Worm (Caenorhabditis elegans): ENCODE data around the gene pdf-1.

DNA sequence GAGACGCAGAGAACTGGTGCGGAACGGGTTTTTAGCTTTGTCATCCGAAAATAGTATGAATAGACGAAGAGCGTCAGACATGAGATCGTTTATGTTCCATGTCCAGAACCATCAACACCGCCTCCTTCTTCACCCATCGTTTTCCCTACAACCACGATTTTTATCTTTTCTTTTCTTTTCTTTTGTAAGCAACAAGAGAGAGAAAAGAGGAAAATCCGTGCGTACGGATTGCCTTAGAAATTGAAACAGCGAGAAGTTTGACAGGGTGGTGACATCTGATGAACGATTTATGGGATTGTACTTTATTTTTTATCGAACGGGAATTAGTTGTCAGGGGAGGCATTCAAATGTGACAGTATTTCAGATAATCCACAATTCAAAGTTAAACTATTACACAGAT lies 33.5 kb upstream of the pdf-1 start, which contains the start of gene abu-13:
- TF ChIP-seq hmg-1.2 (GFP tag; IDR thresholded peaks at IDR 0.05) (no peak), unc-62 (GFP tag; optimal IDR thresholded peaks at IDR 0.05) (no peak), F22D6.2 (tag; optimal IDR thresholded peaks at IDR 0.05) (no peak), B0019.2 (GFP tag; conservative IDR thresholded peaks at IDR 0.05) (no peak), lsl-1 (GFP tag; optimal IDR thresholded peaks at IDR 0.05) (no peak)

Data from whole organism, young adult.